Worm (Caenorhabditis elegans) whole organism, L4 larva: ENCODE results near the gene F47G3.4.
A peak's percentile ranks its signal among the peaks of the same experiment; 100 is the strongest.

Experiments
- D1046.2 ChIP-seq: fragments of 200-800 bp; sonication (Bioruptor generic); IDR thresholded peaks from 2 replicates; pipeline ENCODE4 v1.3.6; 2022; ENCODE audit warnings: missing genetic modification characterization, missing compliant biosample characterization
- F37D6.2 ChIP-seq: sonication (generic microtip); optimal IDR thresholded peaks from 2 replicates; lab custom pipeline; 2016; ENCODE audit warnings: mild to moderate bottlenecking, missing genetic modification characterization, missing compliant biosample characterization
- Y105C5A.15 ChIP-seq: fragments of 200-800 bp; sonication (Bioruptor generic); IDR thresholded peaks from 2 replicates; pipeline ENCODE4 v1.3.6; 2022; ENCODE audit warnings: missing genetic modification characterization, missing compliant biosample characterization
- Y48G9A.11 ChIP-seq: fragments of 200-800 bp; sonication (Bioruptor generic); IDR thresholded peaks from 2 replicates; pipeline ENCODE4 v1.3.6; 2022; ENCODE audit warnings: missing genetic modification reagents, missing genetic modification characterization, missing compliant biosample characterization
- Y5F2A.4 ChIP-seq: fragments of 200-800 bp; sonication (Bioruptor generic); optimal IDR thresholded peaks from 2 replicates; lab custom pipeline; 2018; ENCODE audit warnings: mild to moderate bottlenecking, missing genetic modification characterization, missing compliant biosample characterization
- Y75B8A.6 ChIP-seq: fragments of 200-800 bp; sonication (Bioruptor generic); IDR thresholded peaks from 2 replicates; pipeline ENCODE4 v1.3.6; 2022; ENCODE audit warnings: missing genetic modification reagents, missing genetic modification characterization, missing compliant biosample characterization
- ZK337.2 ChIP-seq: fragments of 200-800 bp; sonication (Bioruptor generic); IDR thresholded peaks from 2 replicates; pipeline ENCODE4 v1.3.6; 2022; ENCODE audit warnings: missing genetic modification reagents, missing genetic modification characterization, missing compliant biosample characterization
- ZK546.5 ChIP-seq, 2 experiments: sonication (generic microtip); optimal IDR thresholded peaks; 2 replicates each; lab custom pipeline; 2017; ENCODE audit warnings: missing biosample characterization in 2 of 2, missing genetic modification characterization in 2 of 2
- attf-4 ChIP-seq: sonication (generic microtip); optimal IDR thresholded peaks from 3 replicates; lab custom pipeline; 2017; ENCODE audit warnings: missing biosample characterization, missing genetic modification characterization
- ceh-20 ChIP-seq: fragments of 200-800 bp; sonication (Bioruptor generic); IDR thresholded peaks from 2 replicates; pipeline ENCODE4 v1.3.6; 2022; ENCODE audit warnings: missing genetic modification reagents, missing genetic modification characterization, missing compliant biosample characterization
- ceh-44 ChIP-seq: fragments of 200-800 bp; sonication (Bioruptor generic); IDR thresholded peaks from 2 replicates; pipeline ENCODE4 v1.3.6; 2022; ENCODE audit warnings: missing genetic modification reagents, missing genetic modification characterization, missing compliant biosample characterization
- ceh-82 ChIP-seq: sonication (generic microtip); optimal IDR thresholded peaks from 2 replicates; lab custom pipeline; 2017; ENCODE audit warnings: missing biosample characterization, missing genetic modification characterization
- ces-1 ChIP-seq: fragments of 150-350 bp; sonication (generic microtip); optimal IDR thresholded peaks from 4 replicates; lab custom pipeline; 2014; ENCODE audit warnings: missing biosample characterization, missing genetic modification reagents, missing genetic modification characterization
- ctbp-1 ChIP-seq: fragments of 200-800 bp; sonication (Bioruptor generic); IDR thresholded peaks from 2 replicates; pipeline ENCODE4 v1.3.6; 2022; ENCODE audit warnings: missing genetic modification reagents, missing genetic modification characterization, missing compliant biosample characterization
- daf-12 ChIP-seq: fragments of 150-350 bp; optimal IDR thresholded peaks from 2 replicates; lab custom pipeline; 2014; ENCODE audit warnings: missing biosample characterization, missing genetic modification reagents, missing genetic modification characterization
- daf-16 ChIP-seq, 3 experiments: sonication (generic microtip); optimal IDR thresholded peaks; 2 replicates each; lab custom pipeline; 2016 to 2017; ENCODE audit warnings: missing genetic modification characterization in 3 of 3, missing genetic modification reagents in 3 of 3, mild to moderate bottlenecking in 2 of 3, missing compliant biosample characterization in 2 of 3, missing biosample characterization in 1 of 3, moderate library complexity in 1 of 3
- dmd-8 ChIP-seq: fragments of 200-800 bp; sonication (Bioruptor generic); IDR thresholded peaks from 2 replicates; pipeline ENCODE4 v1.3.6; 2022; ENCODE audit warnings: missing genetic modification characterization, missing compliant biosample characterization
- dmd-9 ChIP-seq: fragments of 200-800 bp; sonication (Bioruptor generic); IDR thresholded peaks from 2 replicates; pipeline ENCODE4 v1.3.6; 2022; ENCODE audit warnings: missing genetic modification reagents, missing genetic modification characterization, missing compliant biosample characterization
- dpl-1 ChIP-seq: fragments of 150-350 bp; optimal IDR thresholded peaks from 2 replicates; lab custom pipeline; 2014; ENCODE audit warnings: missing biosample characterization, missing genetic modification reagents, missing genetic modification characterization
- duxl-1 ChIP-seq: sonication (generic microtip); optimal IDR thresholded peaks from 2 replicates; lab custom pipeline; 2016; ENCODE audit warnings: mild to moderate bottlenecking, missing genetic modification characterization, moderate library complexity, missing compliant biosample characterization; ENCODE audit not compliant: poor library complexity
- egl-27 ChIP-seq: sonication (generic microtip); optimal IDR thresholded peaks from 3 replicates; lab custom pipeline; 2017; ENCODE audit warnings: missing biosample characterization, missing genetic modification reagents, missing genetic modification characterization
- fkh-10 ChIP-seq: fragments of 150-350 bp; optimal IDR thresholded peaks from 2 replicates; lab custom pipeline; 2014; ENCODE audit warnings: missing biosample characterization, missing genetic modification reagents, missing genetic modification characterization
- fos-1 ChIP-seq: fragments of 150-350 bp; optimal IDR thresholded peaks from 2 replicates; lab custom pipeline; 2014; ENCODE audit warnings: missing biosample characterization, missing genetic modification characterization
- hlh-30 ChIP-seq: sonication (generic microtip); optimal IDR thresholded peaks from 2 replicates; lab custom pipeline; 2017; ENCODE audit warnings: antibody characterized with exemption, mild to moderate bottlenecking, missing genetic modification characterization, missing compliant biosample characterization; ENCODE audit not compliant: insufficient read depth
- hmg-1.1 ChIP-seq: fragments of 200-800 bp; sonication (Bioruptor generic); IDR thresholded peaks from 2 replicates; pipeline ENCODE4 v1.3.6; 2022; ENCODE audit warnings: missing genetic modification reagents, missing genetic modification characterization, missing compliant biosample characterization
- jun-1 ChIP-seq: fragments of 150-350 bp; optimal IDR thresholded peaks from 2 replicates; lab custom pipeline; 2014; ENCODE audit warnings: missing biosample characterization, missing genetic modification reagents, missing genetic modification characterization
- lin-1 ChIP-seq: fragments of 200-800 bp; sonication (Bioruptor generic); IDR thresholded peaks from 2 replicates; pipeline ENCODE4 v1.3.6; 2022; ENCODE audit warnings: missing genetic modification reagents, missing genetic modification characterization, missing compliant biosample characterization
- lin-15B ChIP-seq: fragments of 150-350 bp; sonication (generic microtip); optimal IDR thresholded peaks from 3 replicates; lab custom pipeline; 2014; ENCODE audit warnings: missing biosample characterization, missing genetic modification characterization
- lin-29 ChIP-seq: fragments of 200-800 bp; sonication (Bioruptor generic); IDR thresholded peaks from 2 replicates; pipeline ENCODE4 v1.3.6; 2022; ENCODE audit warnings: missing genetic modification reagents, missing genetic modification characterization, missing compliant biosample characterization
- lin-38 ChIP-seq: fragments of 200-800 bp; sonication (Bioruptor generic); IDR thresholded peaks from 2 replicates; pipeline ENCODE4 v1.3.6; 2022; ENCODE audit warnings: missing genetic modification reagents, missing genetic modification characterization, missing compliant biosample characterization
- madf-9 ChIP-seq: fragments of 200-800 bp; sonication (Bioruptor generic); conservative IDR thresholded peaks from 2 replicates; pipeline ENCODE4 v1.3.6; 2022; ENCODE audit warnings: missing genetic modification reagents, missing genetic modification characterization, missing compliant biosample characterization
- mdl-1 ChIP-seq, 2 experiments: fragments of 150-350 bp in 1 of 2; sonication (generic microtip) in 1 of 2; optimal IDR thresholded peaks; 2 replicates each; lab custom pipeline; 2014 to 2017; ENCODE audit warnings: missing biosample characterization in 2 of 2, missing genetic modification characterization in 2 of 2
- mxl-2 ChIP-seq: fragments of 200-800 bp; sonication (Bioruptor generic); conservative IDR thresholded peaks from 2 replicates; pipeline ENCODE4 v1.3.6; 2022; ENCODE audit warnings: missing genetic modification reagents, missing genetic modification characterization, missing compliant biosample characterization
- nhr-102 ChIP-seq: sonication (generic microtip); optimal IDR thresholded peaks from 2 replicates; lab custom pipeline; 2016; ENCODE audit warnings: mild to moderate bottlenecking, missing genetic modification characterization, moderate library complexity, missing compliant biosample characterization
- nhr-237 ChIP-seq: sonication (generic microtip); optimal IDR thresholded peaks from 2 replicates; lab custom pipeline; 2017; ENCODE audit warnings: missing biosample characterization, missing genetic modification characterization
- nhr-28 ChIP-seq: fragments of 150-350 bp; optimal IDR thresholded peaks from 2 replicates; lab custom pipeline; 2014; ENCODE audit warnings: missing biosample characterization, missing genetic modification characterization
- nhr-41 ChIP-seq: fragments of 200-800 bp; sonication (Bioruptor generic); IDR thresholded peaks from 2 replicates; pipeline ENCODE4 v1.3.6; 2022; ENCODE audit warnings: missing genetic modification reagents, missing genetic modification characterization, missing compliant biosample characterization
- sdz-12 ChIP-seq: fragments of 200-800 bp; sonication (Bioruptor generic); optimal IDR thresholded peaks from 2 replicates; lab custom pipeline; 2018; ENCODE audit warnings: mild to moderate bottlenecking, missing genetic modification characterization, missing compliant biosample characterization
- set-16 ChIP-seq: fragments of 200-800 bp; sonication (Bioruptor generic); IDR thresholded peaks from 2 replicates; pipeline ENCODE4 v1.3.6; 2022; ENCODE audit warnings: missing genetic modification reagents, missing genetic modification characterization, missing compliant biosample characterization
- skn-1 ChIP-seq: fragments of 150-350 bp; optimal IDR thresholded peaks from 2 replicates; lab custom pipeline; 2014; ENCODE audit warnings: missing biosample characterization, missing genetic modification characterization
- snpc-1.2 ChIP-seq: fragments of 200-800 bp; sonication (Bioruptor generic); IDR thresholded peaks from 2 replicates; pipeline ENCODE4 v1.3.6; 2022; ENCODE audit warnings: missing genetic modification reagents, missing genetic modification characterization, missing compliant biosample characterization
- snpc-4 ChIP-seq: fragments of 150-350 bp; optimal IDR thresholded peaks from 2 replicates; lab custom pipeline; 2014; ENCODE audit warnings: missing biosample characterization, missing genetic modification characterization
- spr-1 ChIP-seq: sonication (generic microtip); optimal IDR thresholded peaks from 2 replicates; lab custom pipeline; 2016; ENCODE audit warnings: mild to moderate bottlenecking, missing genetic modification characterization, missing compliant biosample characterization
- tra-1 ChIP-seq: fragments of 200-800 bp; sonication (Bioruptor generic); IDR thresholded peaks from 2 replicates; pipeline ENCODE4 v1.3.6; 2022; ENCODE audit warnings: missing genetic modification reagents, missing genetic modification characterization, missing compliant biosample characterization
- unc-130 ChIP-seq: sonication (generic microtip); optimal IDR thresholded peaks from 2 replicates; lab custom pipeline; 2016; ENCODE audit warnings: missing genetic modification reagents, missing genetic modification characterization, missing compliant biosample characterization
- unc-62 ChIP-seq, 3 experiments: fragments of 150-350 bp in 1 of 3; sonication (generic microtip); optimal IDR thresholded peaks in 2 of 3; peaks in 1 of 3; 1 replicate in 1 of 3; 2 replicates in 2 of 3; lab custom pipeline; 2014 to 2017; ENCODE audit warnings: missing biosample characterization in 3 of 3, missing genetic modification characterization in 3 of 3, missing genetic modification reagents in 3 of 3, missing genotype in 1 of 3
- zfp-2 ChIP-seq: sonication (generic microtip); optimal IDR thresholded peaks from 2 replicates; lab custom pipeline; 2016; ENCODE audit warnings: mild to moderate bottlenecking, missing genetic modification characterization, missing compliant biosample characterization
- zfp-3 ChIP-seq: fragments of 200-800 bp; sonication (Bioruptor generic); conservative IDR thresholded peaks from 2 replicates; pipeline ENCODE4 v1.3.6; 2022; ENCODE audit warnings: missing genetic modification reagents, missing genetic modification characterization, missing compliant biosample characterization
- zip-11 ChIP-seq: fragments of 200-800 bp; sonication (Bioruptor generic); IDR thresholded peaks from 2 replicates; pipeline ENCODE4 v1.3.6; 2022; ENCODE audit warnings: missing genetic modification characterization, missing compliant biosample characterization

F47G3.4 gene

ce11 chrX:2364703-2365299, 16.6 kb upstream of the F47G3.4 start (continued):
- no peak for TF ChIP-seq skn-1 (tag; lab: Kevin White, UChicago)
- TF ChIP-seq ces-1 (GFP tag; lab: Kevin White, UChicago), result peak; percentile 41
- no peak for TF ChIP-seq unc-130 (GFP tag; lab: Kevin White, UChicago)
- TF ChIP-seq mxl-2, result no peak
- peak in 1 of 2 experiments; percentile 81 for TF ChIP-seq unc-62 (GFP tag; optimal IDR thresholded peaks at IDR 0.05 in 1 of 2; lab: Kevin White, UChicago)
- TF ChIP-seq unc-62 (tag; optimal IDR thresholded peaks at IDR 0.05; lab: Kevin White, UChicago), result no peak
- peak; percentile 59 for TF ChIP-seq dpl-1 (GFP tag; lab: Kevin White, UChicago)
- TF ChIP-seq Y48G9A.11, result no peak
- peak; percentile 64 for TF ChIP-seq zfp-2 (tag; lab: Kevin White, UChicago)
- TF ChIP-seq jun-1 (tag; lab: Kevin White, UChicago), result peak; percentile 94
- TF ChIP-seq snpc-1.2, result no peak
- no peak for TF ChIP-seq attf-4 (tag; lab: Kevin White, UChicago)
- TF ChIP-seq lin-1, result peak; percentile 70; the same call in 1 of the 2 replicates
- no peak for TF ChIP-seq dmd-8
- peak; percentile 98 for TF ChIP-seq duxl-1 (tag; lab: Kevin White, UChicago)
- peak; percentile 72 for TF ChIP-seq ZK337.2 (GFP tag; lab: Robert Waterston, UW)
- TF ChIP-seq F37D6.2, result peak; percentile 94
- TF ChIP-seq Y105C5A.15 (GFP tag; lab: Robert Waterston, UW), result no peak
- TF ChIP-seq nhr-28 (tag; lab: Kevin White, UChicago), result peak; percentile 82
- TF ChIP-seq set-16 (GFP tag; lab: Robert Waterston, UW), result no peak
- TF ChIP-seq fos-1 (tag; lab: Kevin White, UChicago), result peak; percentile 63
- peak; percentile 95 for TF ChIP-seq spr-1 (tag; lab: Kevin White, UChicago)
- TF ChIP-seq nhr-41 (GFP tag; lab: Robert Waterston, UW), result no peak
- TF ChIP-seq D1046.2 (GFP tag; lab: Robert Waterston, UW), result no peak
- TF ChIP-seq lin-29, result peak; percentile 81
- TF ChIP-seq zfp-3 (GFP tag; lab: Robert Waterston, UW), result peak; percentile 84
- peak; percentile 10 for TF ChIP-seq lin-15B
- peak; percentile 74 for TF ChIP-seq lin-38 (GFP tag; lab: Robert Waterston, UW)
- TF ChIP-seq madf-9 (GFP tag; lab: Robert Waterston, UW), result peak; percentile 87
- peak; percentile 56; the same call in 1 of the 2 replicates for TF ChIP-seq tra-1
- peak in 1 of 2 experiments; percentile 37 for TF ChIP-seq ZK546.5 (tag; optimal IDR thresholded peaks at IDR 0.05; lab: Kevin White, UChicago)
- TF ChIP-seq Y75B8A.6, result no peak; the same call in 1 of the 2 replicates
- TF ChIP-seq ceh-44, result no peak
- TF ChIP-seq daf-12 (tag; lab: Kevin White, UChicago), result no peak
- peak; percentile 80 to 94 for TF ChIP-seq daf-16 (GFP tag; optimal IDR thresholded peaks at IDR 0.05; lab: Kevin White, UChicago)
- TF ChIP-seq daf-16 (tag; optimal IDR thresholded peaks at IDR 0.05; lab: Kevin White, UChicago), result peak; percentile 90
- peak; percentile 68; the same call in 1 of the 2 replicates for TF ChIP-seq dmd-9
- peak; percentile 98 for TF ChIP-seq nhr-102 (tag; lab: Kevin White, UChicago)
- peak; percentile 77 for TF ChIP-seq ctbp-1 (GFP tag; lab: Robert Waterston, UW)
- no peak for TF ChIP-seq sdz-12 (GFP tag; lab: Kevin White, UChicago)
- TF ChIP-seq zip-11, result no peak
- peak; percentile 75 for TF ChIP-seq nhr-237 (tag; lab: Kevin White, UChicago)
- TF ChIP-seq ceh-20, result peak; percentile 82
- TF ChIP-seq fkh-10, result no peak
- no peak for TF ChIP-seq egl-27 (tag; lab: Kevin White, UChicago)
- no peak for TF ChIP-seq snpc-4 (tag; lab: Kevin White, UChicago)
- peak; percentile 91 for TF ChIP-seq hlh-30 (tag; lab: Kevin White, UChicago)
- TF ChIP-seq ceh-82, result peak; percentile 52
- TF ChIP-seq mdl-1 (tag; optimal IDR thresholded peaks at IDR 0.05; lab: Kevin White, UChicago), result peak; percentile 84
- no peak for TF ChIP-seq Y5F2A.4
- peak; percentile 98 for TF ChIP-seq hmg-1.1
